Fruit fly (Drosophila melanogaster): Measurements from ENCODE around the gene CG46435.

The CG46435 gene

dm6 chr3L:19585979-19586378 lies 41.1 kb downstream of the CG46435 start, which contains the start of the genes CG9231 and CG9330 (continued):
- TF ChIP-seq tx (GFP tag; optimal IDR thresholded peaks at IDR 0.05) (no peak), CG32772 (GFP tag; IDR thresholded peaks at IDR 0.05) (no peak), HLH54F (GFP tag; optimal IDR thresholded peaks at IDR 0.05) (no peak), CG10274 (GFP tag; optimal IDR thresholded peaks at IDR 0.05) (no peak), CG4707 (GFP tag; optimal IDR thresholded peaks at IDR 0.05) (no peak), jigr1 (GFP tag; IDR thresholded peaks at IDR 0.05) (no peak), jing (GFP tag; optimal IDR thresholded peaks at IDR 0.05) (no peak), CG10321 (GFP tag; IDR thresholded peaks at IDR 0.05) (no peak), CG10431 (GFP tag; optimal IDR thresholded peaks at IDR 0.05) (peak; percentile 65), HLH4C (GFP tag; IDR thresholded peaks at IDR 0.05; ENCODE audit: partially characterized antibody) (no peak), CG1647 (GFP tag; optimal IDR thresholded peaks at IDR 0.05) (no peak), Ada2b (GFP tag; IDR thresholded peaks at IDR 0.05) (0 out of 2 replicates have a peak, but pooled peaks have one; percentile 9), CG17912 (GFP tag; optimal IDR thresholded peaks at IDR 0.05) (no peak), CG8388 (GFP tag; optimal IDR thresholded peaks at IDR 0.05) (no peak), Asciz (GFP tag; optimal IDR thresholded peaks at IDR 0.05) (peak; percentile 10), CG6813 (GFP tag; optimal IDR thresholded peaks at IDR 0.05) (no peak), Xbp1 (GFP tag; optimal IDR thresholded peaks at IDR 0.05) (peak; percentile 45), slbo (GFP tag; IDR thresholded peaks at IDR 0.05) (no peak), Dfd (GFP tag; optimal IDR thresholded peaks at IDR 0.05) (no peak), C15 (GFP tag; IDR thresholded peaks at IDR 0.05) (no peak), CG7928 (GFP tag; optimal IDR thresholded peaks at IDR 0.05) (no peak), CrebB (tag; optimal IDR thresholded peaks at IDR 0.05) (no peak), E2f1 (GFP tag; IDR thresholded peaks at IDR 0.05) (no peak), Bgb (GFP tag; IDR thresholded peaks at IDR 0.05; ENCODE audit: partially characterized antibody) (no peak), Nf-YB (GFP tag; optimal IDR thresholded peaks at IDR 0.05) (no peak), Rx (GFP tag; IDR thresholded peaks at IDR 0.05) (no peak), CG14860 (GFP tag; IDR thresholded peaks at IDR 0.05; ENCODE audit: partially characterized antibody) (no peak), Mad (GFP tag; optimal IDR thresholded peaks at IDR 0.05) (no peak), CG12236 (GFP tag; optimal IDR thresholded peaks at IDR 0.05) (no peak), Hmr (GFP tag; optimal IDR thresholded peaks at IDR 0.05) (peak; percentile 18), GATAe (GFP tag; conservative IDR thresholded peaks at IDR 0.05) (no peak), tll (GFP tag; optimal IDR thresholded peaks at IDR 0.05) (peak in 1 of 2 experiments; percentile 77), disco-r (GFP tag; optimal IDR thresholded peaks at IDR 0.05) (no peak), E2f2 (GFP tag; IDR thresholded peaks at IDR 0.05) (peak; percentile 59; the same call in 1 of the 2 replicates), CG7839 (tag; optimal IDR thresholded peaks at IDR 0.05) (peak; percentile 2), Dp (GFP tag; optimal IDR thresholded peaks at IDR 0.05) (peak; percentile 39), org-1 (GFP tag; optimal IDR thresholded peaks at IDR 0.05) (no peak), Hand (GFP tag; optimal IDR thresholded peaks at IDR 0.05) (no peak), ato (GFP tag; IDR thresholded peaks at IDR 0.05; ENCODE audit: partially characterized antibody) (no peak), CG6254 (GFP tag; optimal IDR thresholded peaks at IDR 0.05) (peak; percentile 12), CG13424 (tag; optimal IDR thresholded peaks at IDR 0.05) (peak; percentile 16), CG12071 (GFP tag; optimal IDR thresholded peaks at IDR 0.05) (no peak), BtbVII (GFP tag; optimal IDR thresholded peaks at IDR 0.05) (no peak), unpg (GFP tag; optimal IDR thresholded peaks at IDR 0.05) (peak; percentile 15), CG13123 (GFP tag; optimal IDR thresholded peaks at IDR 0.05) (no peak), emc (GFP tag; optimal IDR thresholded peaks at IDR 0.05) (no peak), Bteb2 (GFP tag; optimal IDR thresholded peaks at IDR 0.05) (peak; percentile 14), CG17359 (tag; optimal IDR thresholded peaks at IDR 0.05) (no peak), CG8089 (GFP tag; optimal IDR thresholded peaks at IDR 0.05) (no peak), Dref (GFP tag; IDR thresholded peaks at IDR 0.05) (no peak), CG12219 (GFP tag; optimal IDR thresholded peaks at IDR 0.05) (no peak)

Data from whole organism, embryonic.